Fruit fly (Drosophila melanogaster) whole organism, pupa: ENCODE results near the gene Ilp2.

Source experiments
- CG17806 ChIP-seq: fragments of 200-800 bp; sonication (Bioruptor generic); optimal IDR thresholded peaks from 2 replicates; lab custom pipeline; 2018; ENCODE audit warnings: missing biosample characterization, mild to moderate bottlenecking, missing genetic modification characterization, moderate library complexity
- Ets98B ChIP-seq: fragments of 200-800 bp; sonication (Bioruptor generic); IDR thresholded peaks from 2 replicates; pipeline ENCODE4 v1.3.6; 2022; ENCODE audit warnings: missing biosample characterization, missing genetic modification characterization
- fd96Ca ChIP-seq: fragments of 200-800 bp; sonication (Bioruptor generic); IDR thresholded peaks from 3 replicates; pipeline ENCODE4 v1.3.6; 2022; ENCODE audit warnings: missing biosample characterization, missing genetic modification characterization
- gl ChIP-seq: fragments of 200-800 bp; sonication (Bioruptor generic); optimal IDR thresholded peaks from 2 replicates; lab custom pipeline; 2018; ENCODE audit warnings: missing biosample characterization, mild to moderate bottlenecking, missing genetic modification characterization

dm6 chr3L:9820248-9820647 lies 20.8 kb downstream of the Ilp2 start:
- TF ChIP-seq CG17806 (no peak), Ets98B (GFP tag; lab: Robert Waterston, UW) (no peak), fd96Ca (GFP tag; lab: Robert Waterston, UW) (no peak), gl (tag; lab: Kevin White, UChicago) (no peak)
